Worm (Caenorhabditis elegans) whole organism, L4 larva: Measurements from ENCODE around the gene T09F3.7.

Experiments used
- ama-1 ChIP-seq: fragments of 150-350 bp; optimal IDR thresholded peaks from 2 replicates; lab custom pipeline; 2014; ENCODE audit warnings: inconsistent platforms, mixed read lengths
- egl-27 ChIP-seq: sonication (generic microtip); optimal IDR thresholded peaks from 3 replicates; lab custom pipeline; 2017; ENCODE audit warnings: missing biosample characterization, missing genetic modification reagents, missing genetic modification characterization
- jun-1 ChIP-seq: fragments of 150-350 bp; optimal IDR thresholded peaks from 2 replicates; lab custom pipeline; 2014; ENCODE audit warnings: missing biosample characterization, missing genetic modification reagents, missing genetic modification characterization
- lin-13 ChIP-seq: fragments of 150-350 bp; optimal IDR thresholded peaks from 2 replicates; lab custom pipeline; 2014; ENCODE audit warnings: missing biosample characterization, missing genetic modification reagents, missing genetic modification characterization
- lir-3 ChIP-seq: sonication (generic microtip); optimal IDR thresholded peaks from 2 replicates; lab custom pipeline; 2016; ENCODE audit warnings: mild to moderate bottlenecking, missing genetic modification characterization, missing compliant biosample characterization
- mdl-1 ChIP-seq, 2 experiments: fragments of 150-350 bp in 1 of 2; sonication (generic microtip) in 1 of 2; optimal IDR thresholded peaks; 2 replicates each; lab custom pipeline; 2014 to 2017; ENCODE audit warnings: missing biosample characterization in 2 of 2, missing genetic modification characterization in 2 of 2
- mep-1 ChIP-seq: fragments of 150-350 bp; sonication (generic microtip); optimal IDR thresholded peaks from 3 replicates; lab custom pipeline; 2014; ENCODE audit warnings: missing biosample characterization, missing genetic modification characterization
- nhr-237 ChIP-seq: sonication (generic microtip); optimal IDR thresholded peaks from 2 replicates; lab custom pipeline; 2017; ENCODE audit warnings: missing biosample characterization, missing genetic modification characterization
- nhr-28 ChIP-seq: fragments of 150-350 bp; optimal IDR thresholded peaks from 2 replicates; lab custom pipeline; 2014; ENCODE audit warnings: missing biosample characterization, missing genetic modification characterization
- snpc-4 ChIP-seq: fragments of 150-350 bp; optimal IDR thresholded peaks from 2 replicates; lab custom pipeline; 2014; ENCODE audit warnings: missing biosample characterization, missing genetic modification characterization
- unc-62 ChIP-seq, 3 experiments: fragments of 150-350 bp in 1 of 3; sonication (generic microtip); optimal IDR thresholded peaks in 2 of 3; peaks in 1 of 3; 1 replicate in 1 of 3; 2 replicates in 2 of 3; lab custom pipeline; 2014 to 2017; ENCODE audit warnings: missing biosample characterization in 3 of 3, missing genetic modification characterization in 3 of 3, missing genetic modification reagents in 3 of 3, missing genotype in 1 of 3
- zfp-2 ChIP-seq: sonication (generic microtip); optimal IDR thresholded peaks from 2 replicates; lab custom pipeline; 2016; ENCODE audit warnings: mild to moderate bottlenecking, missing genetic modification characterization, missing compliant biosample characterization
- ztf-11 ChIP-seq: fragments of 150-350 bp; optimal IDR thresholded peaks from 2 replicates; lab custom pipeline; 2014; ENCODE audit warnings: missing biosample characterization, missing genetic modification characterization

DNA sequence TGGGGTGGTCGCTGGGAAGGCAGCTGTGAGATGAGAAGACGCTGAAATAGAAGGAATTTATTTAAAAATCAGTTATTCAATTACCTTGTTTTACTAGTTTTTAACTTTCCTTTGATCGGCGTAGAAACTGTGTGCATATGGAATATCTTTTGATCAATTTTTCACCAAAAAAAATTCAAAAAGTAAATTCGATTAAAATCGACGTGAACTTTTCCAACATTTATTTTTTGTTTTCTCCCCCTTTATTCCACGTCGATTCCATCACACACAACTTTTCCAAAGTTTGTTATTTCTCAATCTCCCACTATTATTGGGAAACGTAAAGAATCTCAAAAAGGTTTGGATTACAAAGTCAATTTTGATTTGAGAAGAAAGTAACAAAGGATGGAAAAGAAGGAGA is 30.5 kb upstream of the T09F3.7 start, which contains the start of gene C07E3.4:
- no peak for TF ChIP-seq egl-27
- no peak for TF ChIP-seq ama-1 (lab: Kevin White, UChicago)
- TF ChIP-seq lir-3 (tag; lab: Kevin White, UChicago), result no peak
- TF ChIP-seq ztf-11 (tag; lab: Kevin White, UChicago), result no peak
- no peak for TF ChIP-seq nhr-237 (tag; lab: Kevin White, UChicago)
- no peak for TF ChIP-seq mdl-1 (tag; optimal IDR thresholded peaks at IDR 0.05; lab: Kevin White, UChicago)
- TF ChIP-seq mep-1 (tag; lab: Kevin White, UChicago), result no peak
- no peak for TF ChIP-seq zfp-2 (tag; lab: Kevin White, UChicago)
- TF ChIP-seq lin-13, result no peak
- TF ChIP-seq nhr-28 (tag; lab: Kevin White, UChicago), result no peak
- no peak for TF ChIP-seq jun-1 (tag; lab: Kevin White, UChicago)
- TF ChIP-seq snpc-4, result no peak
- peak in 1 of 2 experiments; percentile 35 for TF ChIP-seq unc-62 (GFP tag; optimal IDR thresholded peaks at IDR 0.05 in 1 of 2; lab: Kevin White, UChicago)
- no peak for TF ChIP-seq unc-62 (tag; optimal IDR thresholded peaks at IDR 0.05; lab: Kevin White, UChicago)
